Fruit fly (Drosophila melanogaster): ENCODE data around the gene CG3744.

- TF ChIP-seq CG8319 (GFP tag; optimal IDR thresholded peaks at IDR 0.05), result no peak
- no peak for TF ChIP-seq net (GFP tag; optimal IDR thresholded peaks at IDR 0.05)
- TF ChIP-seq CG6276 (GFP tag; optimal IDR thresholded peaks at IDR 0.05), result no peak
- no peak for TF ChIP-seq esn (GFP tag; optimal IDR thresholded peaks at IDR 0.05)
- TF ChIP-seq fd59A (GFP tag; optimal IDR thresholded peaks at IDR 0.05), result no peak
- no peak for TF ChIP-seq Eip93F (GFP tag; optimal IDR thresholded peaks at IDR 0.05)
- no peak for TF ChIP-seq Ets21C (GFP tag; optimal IDR thresholded peaks at IDR 0.05)
Observed at dm6 chr3R:24890217-24890616, 13.8 kb upstream of the CG3744 start.

Measured in whole organism, prepupa.